Fruit fly (Drosophila melanogaster): ENCODE results near the gene CG43450.

Gene CG43450

dm6 chr3R:12229113-12229512 is 34.0 kb downstream of the CG43450 start, which contains the start of gene CG3916:
CG3916 (plus strand) TSS chr3R:12229413.
- TF ChIP-seq CG33017 (tag; optimal IDR thresholded peaks at IDR 0.05) (no peak), Hr96 (GFP tag; optimal IDR thresholded peaks at IDR 0.05) (no peak), CG14711 (tag; optimal IDR thresholded peaks at IDR 0.05) (no peak), CG5204 (GFP tag; optimal IDR thresholded peaks at IDR 0.05) (no peak), bab1 (GFP tag; optimal IDR thresholded peaks at IDR 0.05) (no peak), CG11617 (GFP tag; optimal IDR thresholded peaks at IDR 0.05) (no peak), kay (GFP tag; ENCODE audit: borderline replicate concordance) (no peak), CG7101 (tag; optimal IDR thresholded peaks at IDR 0.05) (no peak), CG12768 (GFP tag; optimal IDR thresholded peaks at IDR 0.05) (no peak), CG1620 (GFP tag; optimal IDR thresholded peaks at IDR 0.05) (no peak), pad (GFP tag; optimal IDR thresholded peaks at IDR 0.05) (no peak), ovo (GFP tag; optimal IDR thresholded peaks at IDR 0.05) (no peak), cnc (optimal IDR thresholded peaks at IDR 0.05) (no peak), Crg-1 (GFP tag; optimal IDR thresholded peaks at IDR 0.05) (no peak), Mnt (GFP tag; optimal IDR thresholded peaks at IDR 0.05) (no peak), CG7045 (GFP tag; optimal IDR thresholded peaks at IDR 0.05) (no peak), tj (GFP tag; optimal IDR thresholded peaks at IDR 0.05) (no peak), toe (GFP tag; optimal IDR thresholded peaks at IDR 0.05) (no peak)

dm6 chr3R:12232629-12233028 is 37.5 kb downstream of the CG43450 start, which contains the start of gene Pglym87:
Pglym87 (minus strand) TSS chr3R:12232729.
- TF ChIP-seq Hr96 (GFP tag; optimal IDR thresholded peaks at IDR 0.05) (no peak), tj (GFP tag; optimal IDR thresholded peaks at IDR 0.05) (no peak), cic (GFP tag; optimal IDR thresholded peaks at IDR 0.05) (no peak)

DNA sequence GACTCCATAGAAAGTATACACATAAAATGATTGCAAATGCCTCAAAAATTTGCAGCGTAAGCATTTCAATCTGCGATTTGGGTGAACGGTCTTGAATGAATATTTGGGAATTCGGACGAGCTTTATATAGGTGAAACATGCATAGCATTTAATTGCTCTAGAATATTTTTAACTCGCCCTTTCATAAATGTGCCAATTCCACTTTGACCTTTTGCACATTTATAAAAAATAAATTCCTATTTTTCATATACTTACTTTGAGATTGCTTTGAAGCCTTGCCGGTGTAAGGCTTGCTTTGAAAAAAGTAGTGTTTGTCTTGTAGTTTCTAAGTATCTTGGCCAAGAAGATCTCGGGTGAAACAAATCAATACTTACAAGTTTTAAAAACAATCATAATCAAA is 39.5 kb downstream of the CG43450 start, which contains the start of gene Cyp313a5:
Cyp313a5 (minus strand) TSS at position 101 of the 400 bp plus-strand sequence.
- TF ChIP-seq Hr96 (GFP tag; optimal IDR thresholded peaks at IDR 0.05): no peak
- no peak for TF ChIP-seq kay (GFP tag; ENCODE audit: borderline replicate concordance)
- TF ChIP-seq CG5204 (GFP tag; optimal IDR thresholded peaks at IDR 0.05): no peak
- TF ChIP-seq CG11617 (GFP tag; optimal IDR thresholded peaks at IDR 0.05): no peak

DNA sequence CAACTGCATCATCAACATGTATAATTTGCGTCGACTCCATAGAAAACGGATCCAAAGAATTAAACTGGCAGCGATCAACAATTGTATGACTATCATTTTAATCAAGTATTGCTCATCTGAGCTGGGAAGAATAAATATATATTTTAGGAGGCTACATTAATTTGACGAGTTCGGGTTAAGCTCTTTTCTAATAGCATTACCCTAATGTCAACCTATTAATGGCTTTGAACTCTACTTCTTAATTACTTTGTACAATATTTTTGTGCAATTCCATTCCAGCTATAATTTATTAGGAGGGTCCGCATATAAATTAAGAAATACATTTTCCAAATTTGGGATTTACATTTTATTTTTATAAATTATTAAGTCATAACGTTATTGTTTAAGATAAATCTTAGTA is 41.7 kb downstream of the CG43450 start, which contains the start of gene Cyp313a2:
Cyp313a2 (minus strand) TSS at position 101 of the 400 bp plus-strand sequence.
- TF ChIP-seq cic (GFP tag; optimal IDR thresholded peaks at IDR 0.05): no peak
- no peak for TF ChIP-seq Mnt (GFP tag; optimal IDR thresholded peaks at IDR 0.05)
- TF ChIP-seq pad (GFP tag; optimal IDR thresholded peaks at IDR 0.05): no peak
- no peak for TF ChIP-seq CG7045 (GFP tag; optimal IDR thresholded peaks at IDR 0.05)
- no peak for TF ChIP-seq tj (GFP tag; optimal IDR thresholded peaks at IDR 0.05)
- no peak for TF ChIP-seq ovo (GFP tag; optimal IDR thresholded peaks at IDR 0.05)
- no peak for TF ChIP-seq kay (GFP tag; ENCODE audit: borderline replicate concordance)
- TF ChIP-seq Crg-1 (GFP tag; optimal IDR thresholded peaks at IDR 0.05): no peak
- TF ChIP-seq toe (GFP tag; optimal IDR thresholded peaks at IDR 0.05): no peak
- TF ChIP-seq CG5204 (GFP tag; optimal IDR thresholded peaks at IDR 0.05): no peak
- no peak for TF ChIP-seq CG11617 (GFP tag; optimal IDR thresholded peaks at IDR 0.05)
- TF ChIP-seq CG33017 (tag; optimal IDR thresholded peaks at IDR 0.05): no peak
- TF ChIP-seq cnc (optimal IDR thresholded peaks at IDR 0.05): no peak
- TF ChIP-seq Hr96 (GFP tag; optimal IDR thresholded peaks at IDR 0.05): no peak
- TF ChIP-seq CG12768 (GFP tag; optimal IDR thresholded peaks at IDR 0.05): no peak
- no peak for TF ChIP-seq Clk (GFP tag; optimal IDR thresholded peaks at IDR 0.05)
- no peak for TF ChIP-seq CG14711 (tag; optimal IDR thresholded peaks at IDR 0.05)
- no peak for TF ChIP-seq CG1620 (GFP tag; optimal IDR thresholded peaks at IDR 0.05)
- no peak for TF ChIP-seq CG7101 (tag; optimal IDR thresholded peaks at IDR 0.05)

- no peak for TF ChIP-seq tj (GFP tag; optimal IDR thresholded peaks at IDR 0.05)
- TF ChIP-seq cic (GFP tag; optimal IDR thresholded peaks at IDR 0.05): no peak
Observed at dm6 chr3R:12239166-12239565, 44.1 kb downstream of the CG43450 start, which contains the start of gene Cyp313a3. Cyp313a3 (minus strand) TSS chr3R:12239266.

dm6 chr3R:12244468-12245060 is 49.5 kb downstream of the CG43450 start:
- TF ChIP-seq pad (GFP tag; optimal IDR thresholded peaks at IDR 0.05): peak; percentile 92
- no peak for TF ChIP-seq Clk (GFP tag; optimal IDR thresholded peaks at IDR 0.05)
- TF ChIP-seq CG7045 (GFP tag; optimal IDR thresholded peaks at IDR 0.05): no peak
